Worm (Caenorhabditis elegans): Measurements from ENCODE around the gene rocf-1.

Gene rocf-1

ce11 chrV:15493680-15494079 is 29.4 kb upstream of the rocf-1 start, which contains the start of gene srh-218:
Gene srh-218 (plus strand): TSS chrV:15493980.
- TF ChIP-seq ZK337.2 (GFP tag; IDR thresholded peaks at IDR 0.05) (no peak), F49E8.2 (tag; optimal IDR thresholded peaks at IDR 0.05; ENCODE audit: borderline replicate concordance) (no peak), lim-7 (GFP tag; IDR thresholded peaks at IDR 0.05) (no peak), hlh-30 (tag; optimal IDR thresholded peaks at IDR 0.05; ENCODE audit: insufficient read depth) (no peak), snpc-1.2 (GFP tag; IDR thresholded peaks at IDR 0.05) (no peak), ztf-11 (tag; optimal IDR thresholded peaks at IDR 0.05) (no peak), lin-39 (tag; optimal IDR thresholded peaks at IDR 0.05) (no peak), F44E2.7 (GFP tag; IDR thresholded peaks at IDR 0.05) (no peak), ceh-82 (tag; optimal IDR thresholded peaks at IDR 0.05) (no peak), ces-1 (GFP tag; optimal IDR thresholded peaks at IDR 0.05) (no peak), ctbp-1 (GFP tag; IDR thresholded peaks at IDR 0.05) (no peak), nhr-42 (GFP tag; IDR thresholded peaks at IDR 0.05) (no peak), T26A8.4 (GFP tag; IDR thresholded peaks at IDR 0.05) (no peak), nhr-77 (tag; optimal IDR thresholded peaks at IDR 0.05) (no peak), fos-1 (tag; optimal IDR thresholded peaks at IDR 0.05) (no peak)

ce11 chrV:15492518-15492917 is 28.2 kb upstream of the rocf-1 start, which contains the start of gene str-264:
Gene str-264 (minus strand): TSS chrV:15492618.
- TF ChIP-seq egl-27 (tag; optimal IDR thresholded peaks at IDR 0.05) (no peak), aly-2 (tag; optimal IDR thresholded peaks at IDR 0.05) (no peak), dpl-1 (GFP tag; optimal IDR thresholded peaks at IDR 0.05) (no peak), nhr-76 (tag; optimal IDR thresholded peaks at IDR 0.05) (no peak)

- TF ChIP-seq attf-4 (tag; optimal IDR thresholded peaks at IDR 0.05) (no peak), ceh-62 (tag; optimal IDR thresholded peaks at IDR 0.05) (no peak), ceh-28 (tag; optimal IDR thresholded peaks at IDR 0.05) (no peak), lin-38 (GFP tag; IDR thresholded peaks at IDR 0.05) (no peak), daf-12 (tag; optimal IDR thresholded peaks at IDR 0.05) (no peak), nhr-77 (tag; optimal IDR thresholded peaks at IDR 0.05) (no peak), lir-3 (tag; optimal IDR thresholded peaks at IDR 0.05) (no peak), hmg-1.1 (GFP tag; IDR thresholded peaks at IDR 0.05) (no peak), hlh-11 (tag; optimal IDR thresholded peaks at IDR 0.05) (no peak), dmd-9 (GFP tag; IDR thresholded peaks at IDR 0.05) (no peak), ZK546.5 (tag; optimal IDR thresholded peaks at IDR 0.05) (no peak), mes-2 (tag; optimal IDR thresholded peaks at IDR 0.05; ENCODE audit: poor library complexity, severe bottlenecking) (no peak), zip-2 (tag; optimal IDR thresholded peaks at IDR 0.05) (no peak), mdt-29 (GFP tag; IDR thresholded peaks at IDR 0.05) (no peak), F44E2.7 (GFP tag; IDR thresholded peaks at IDR 0.05) (no peak), mxl-3 (GFP tag; optimal IDR thresholded peaks at IDR 0.05) (no peak), ceh-32 (tag; optimal IDR thresholded peaks at IDR 0.05; ENCODE audit: poor library complexity) (no peak)
Observed at ce11 chrV:15487764-15488163, 23.5 kb upstream of the rocf-1 start, which contains the start of gene srw-21. Gene srw-21 (plus strand): TSS chrV:15488064.

- TF ChIP-seq F26F4.8 (GFP tag; conservative IDR thresholded peaks at IDR 0.05) (no peak), nhr-111 (GFP tag; optimal IDR thresholded peaks at IDR 0.05) (no peak), nhr-42 (GFP tag; IDR thresholded peaks at IDR 0.05) (no peak), snpc-1.2 (GFP tag; IDR thresholded peaks at IDR 0.05) (no peak), nhr-48 (tag; optimal IDR thresholded peaks at IDR 0.05) (no peak), unc-62 (GFP tag; optimal IDR thresholded peaks at IDR 0.05 in 1 of 2) (no peak), unc-62 (tag; optimal IDR thresholded peaks at IDR 0.05) (no peak)
Observed at ce11 chrV:15484537-15484936, 20.2 kb upstream of the rocf-1 start, which contains the start of gene C06B8.3. Gene C06B8.3 (minus strand): TSS chrV:15484637.
